Worm (Caenorhabditis elegans): ENCODE data around the gene pik-1.

DNA sequence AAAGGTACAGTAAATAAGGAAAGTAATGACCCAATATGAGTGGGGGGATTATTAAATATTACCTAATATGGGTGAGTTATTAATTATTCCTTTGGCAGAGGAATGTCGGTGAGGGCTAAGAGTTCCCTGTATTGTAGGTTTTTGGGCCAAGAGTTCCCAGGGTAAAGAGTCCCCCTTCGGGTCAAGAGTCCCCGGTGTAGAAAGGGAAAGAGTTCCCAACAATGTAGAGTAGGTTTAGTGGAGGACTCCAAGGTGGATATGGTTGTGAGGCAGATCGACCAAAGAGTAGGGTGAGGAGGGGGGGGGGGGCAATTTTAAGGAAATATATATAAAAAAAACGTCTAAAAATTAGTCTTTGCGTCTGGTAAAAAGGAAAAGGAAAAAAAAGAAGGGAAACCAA, 41.1 kb downstream of the pik-1 start:
- TF ChIP-seq ama-1 (optimal IDR thresholded peaks at IDR 0.05) = no peak
- no peak for TF ChIP-seq scrt-1 (GFP tag; IDR thresholded peaks at IDR 0.05)
- no peak for TF ChIP-seq tra-4 (tag; optimal IDR thresholded peaks at IDR 0.05)
- TF ChIP-seq ets-7 (tag; optimal IDR thresholded peaks at IDR 0.05) = no peak
- TF ChIP-seq hnd-1 (tag; optimal IDR thresholded peaks at IDR 0.05) = no peak
- TF ChIP-seq hmg-4 (GFP tag; optimal IDR thresholded peaks at IDR 0.05) = no peak
- TF ChIP-seq flt-1 (GFP tag; IDR thresholded peaks at IDR 0.05) = no peak
- no peak for TF ChIP-seq B0310.2 (tag; optimal IDR thresholded peaks at IDR 0.05)
- no peak for TF ChIP-seq tbx-11 (GFP tag; IDR thresholded peaks at IDR 0.05)
- TF ChIP-seq hmbx-1 (tag; optimal IDR thresholded peaks at IDR 0.05) = no peak
- no peak for TF ChIP-seq F13C5.2 (tag; optimal IDR thresholded peaks at IDR 0.05)
- no peak for TF ChIP-seq tbx-37 (GFP tag; conservative IDR thresholded peaks at IDR 0.05)

Measured in whole organism, early embryonic.